Fruit fly (Drosophila melanogaster) whole organism, embryonic: ENCODE results near the gene Wsck.

Source experiments
- B-H1 ChIP-seq: fragments of 200-800 bp; sonication (Bioruptor generic); IDR thresholded peaks from 3 replicates; pipeline ENCODE4 v1.3.6; 2022; ENCODE audit warnings: missing biosample characterization, missing genetic modification characterization
- CG10543 ChIP-seq: fragments of 200-800 bp; sonication (Bioruptor generic); optimal IDR thresholded peaks from 3 replicates; lab custom pipeline; 2017; ENCODE audit warnings: missing biosample characterization, mild to moderate bottlenecking, missing genetic modification characterization, moderate library complexity
- CG15011 ChIP-seq: fragments of 200-800 bp; sonication (Bioruptor generic); optimal IDR thresholded peaks from 3 replicates; lab custom pipeline; 2018; ENCODE audit warnings: missing biosample characterization, mild to moderate bottlenecking, missing genetic modification characterization
- CG1603 ChIP-seq: fragments of 200-800 bp; sonication (Bioruptor generic); optimal IDR thresholded peaks from 2 replicates; lab custom pipeline; 2019; ENCODE audit warnings: missing biosample characterization, mild to moderate bottlenecking, missing genetic modification characterization, moderate library complexity
- CG16813 ChIP-seq: fragments of 200-800 bp; sonication (Bioruptor generic); IDR thresholded peaks from 3 replicates; pipeline ENCODE4 v1.3.6; 2022; ENCODE audit warnings: missing biosample characterization, missing genetic modification characterization; ENCODE audit not compliant: partially characterized antibody
- CG17385 ChIP-seq: fragments of 200-800 bp; sonication (Bioruptor generic); optimal IDR thresholded peaks from 3 replicates; lab custom pipeline; 2018; ENCODE audit warnings: missing biosample characterization, mild to moderate bottlenecking, missing genetic modification characterization
- CG17802 ChIP-seq: fragments of 200-800 bp; sonication (Bioruptor generic); optimal IDR thresholded peaks from 2 replicates; lab custom pipeline; 2018; ENCODE audit warnings: missing biosample characterization, mild to moderate bottlenecking, missing genetic modification characterization, moderate library complexity
- CG1792 ChIP-seq: fragments of 200-800 bp; sonication (Bioruptor generic); optimal IDR thresholded peaks from 2 replicates; lab custom pipeline; 2016; ENCODE audit warnings: missing biosample characterization, missing genetic modification characterization
- CG18764 ChIP-seq: fragments of 200-800 bp; sonication (Bioruptor generic); optimal IDR thresholded peaks from 3 replicates; lab custom pipeline; 2016; ENCODE audit warnings: missing biosample characterization, missing genetic modification characterization
- CG2875 ChIP-seq: fragments of 200-800 bp; sonication (Bioruptor generic); optimal IDR thresholded peaks from 2 replicates; lab custom pipeline; 2017; ENCODE audit warnings: missing biosample characterization, mild to moderate bottlenecking, missing genetic modification characterization, missing genetic modification reagents
- CG33213 ChIP-seq: fragments of 200-800 bp; sonication (Bioruptor generic); optimal IDR thresholded peaks from 3 replicates; lab custom pipeline; 2016; ENCODE audit warnings: missing biosample characterization, missing genetic modification characterization
- CG34376 ChIP-seq: fragments of 200-800 bp; sonication (Bioruptor generic); optimal IDR thresholded peaks from 2 replicates; lab custom pipeline; 2018; ENCODE audit warnings: missing biosample characterization, mild to moderate bottlenecking, missing genetic modification characterization
- CG34422 ChIP-seq: fragments of 200-800 bp; sonication (Bioruptor generic); IDR thresholded peaks from 3 replicates; pipeline ENCODE4 v1.3.6; 2022; ENCODE audit warnings: missing biosample characterization, missing genetic modification characterization
- CG6175 ChIP-seq: fragments of 200-800 bp; sonication (Bioruptor generic); IDR thresholded peaks from 3 replicates; pipeline ENCODE4 v1.3.6; 2022; ENCODE audit warnings: missing biosample characterization, missing genetic modification characterization
- CG7271 ChIP-seq: fragments of 200-800 bp; sonication (Bioruptor generic); optimal IDR thresholded peaks from 2 replicates; lab custom pipeline; 2018; ENCODE audit warnings: missing biosample characterization, mild to moderate bottlenecking, missing genetic modification characterization, moderate library complexity
- D ChIP-seq, 2 experiments: fragments of 200-800 bp in 1 of 2; fragments of >200 bp in 1 of 2; sonication (Bioruptor generic) in 1 of 2; optimal IDR thresholded peaks; 2 replicates in 1 of 2; 3 replicates in 1 of 2; lab custom pipeline; 2017; ENCODE audit warnings: mild to moderate bottlenecking in 1 of 2, missing biosample characterization in 1 of 2, missing genetic modification characterization in 1 of 2, missing genetic modification reagents in 1 of 2
- Doc3 ChIP-seq: fragments of 200-800 bp; sonication (Bioruptor generic); IDR thresholded peaks from 3 replicates; pipeline ENCODE4 v1.3.6; 2022; ENCODE audit warnings: missing biosample characterization, missing genetic modification characterization; ENCODE audit not compliant: partially characterized antibody
- Gsc ChIP-seq: fragments of 200-800 bp; sonication (Bioruptor generic); IDR thresholded peaks from 2 replicates; pipeline ENCODE4 v1.3.6; 2022; ENCODE audit warnings: missing biosample characterization, missing genetic modification characterization
- Hey ChIP-seq: fragments of 200-800 bp; sonication (Bioruptor generic); optimal IDR thresholded peaks from 3 replicates; lab custom pipeline; 2018; ENCODE audit warnings: missing biosample characterization, mild to moderate bottlenecking, missing genetic modification characterization
- Hr78 ChIP-seq, 2 experiments: fragments of 200-800 bp in 1 of 2; fragments of >200 bp in 1 of 2; sonication (Bioruptor generic) in 1 of 2; optimal IDR thresholded peaks; 2 replicates each; lab custom pipeline; 2017 to 2019; ENCODE audit warnings: missing biosample characterization in 2 of 2, missing genetic modification characterization in 2 of 2, mild to moderate bottlenecking in 1 of 2, moderate library complexity in 1 of 2
- Jarid2 ChIP-seq: fragments of 200-800 bp; sonication (Bioruptor generic); optimal IDR thresholded peaks from 3 replicates; lab custom pipeline; 2017; ENCODE audit warnings: mild to moderate bottlenecking, missing biosample characterization, missing genetic modification reagents, missing genetic modification characterization
- Med ChIP-seq: fragments of 200-800 bp; sonication (Bioruptor generic); peaks from one replicate; lab custom pipeline; 2016; ENCODE audit warnings: missing biosample characterization, missing genetic modification characterization, mild to moderate bottlenecking, inconsistent platforms, moderate library complexity
- btn ChIP-seq: fragments of 200-800 bp; sonication (Bioruptor generic); optimal IDR thresholded peaks from 2 replicates; lab custom pipeline; 2016; ENCODE audit warnings: missing biosample characterization, missing genetic modification characterization
- chinmo ChIP-seq: fragments of 200-800 bp; sonication (Bioruptor generic); IDR thresholded peaks from 4 replicates; pipeline ENCODE4 v1.3.6; 2022; ENCODE audit warnings: missing biosample characterization, missing genetic modification characterization; ENCODE audit not compliant: partially characterized antibody
- chn ChIP-seq: fragments of 200-800 bp; sonication (Bioruptor generic); optimal IDR thresholded peaks from 2 replicates; lab custom pipeline; 2016; ENCODE audit warnings: missing biosample characterization, missing genetic modification characterization
- ci ChIP-seq: fragments of 200-800 bp; sonication (Bioruptor generic); IDR thresholded peaks from 3 replicates; pipeline ENCODE4 v1.3.6; 2022; ENCODE audit warnings: missing biosample characterization, missing genetic modification characterization
- dysf ChIP-seq: fragments of 200-800 bp; sonication (Bioruptor generic); IDR thresholded peaks from 3 replicates; pipeline ENCODE4 v1.3.6; 2022; ENCODE audit warnings: missing biosample characterization, missing genetic modification characterization
- ems ChIP-seq: fragments of 200-800 bp; sonication (Bioruptor generic); optimal IDR thresholded peaks from 3 replicates; lab custom pipeline; 2016; ENCODE audit warnings: missing biosample characterization, missing genetic modification characterization
- eve ChIP-seq, 2 experiments: fragments of >200 bp; optimal IDR thresholded peaks; 2 replicates each; lab custom pipeline; 2017; ENCODE audit warnings: missing biosample characterization in 2 of 2, missing genetic modification characterization in 2 of 2
- ewg ChIP-seq: fragments of 200-800 bp; sonication (Bioruptor generic); optimal IDR thresholded peaks from 3 replicates; lab custom pipeline; 2017; ENCODE audit warnings: mild to moderate bottlenecking, missing biosample characterization, missing genetic modification reagents, missing genetic modification characterization
- exex ChIP-seq: fragments of 200-800 bp; sonication (Bioruptor generic); optimal IDR thresholded peaks from 4 replicates; lab custom pipeline; 2018; ENCODE audit warnings: missing biosample characterization, mild to moderate bottlenecking, missing genetic modification characterization, moderate library complexity
- fu2 ChIP-seq: fragments of 200-800 bp; sonication (Bioruptor generic); optimal IDR thresholded peaks from 2 replicates; lab custom pipeline; 2016; ENCODE audit warnings: missing biosample characterization, missing genetic modification characterization
- grn ChIP-seq: fragments of 200-800 bp; sonication (Bioruptor generic); optimal IDR thresholded peaks from 3 replicates; lab custom pipeline; 2017; ENCODE audit warnings: missing biosample characterization, missing genetic modification characterization
- gro ChIP-seq: fragments of 200-800 bp; sonication (Bioruptor generic); optimal IDR thresholded peaks from 2 replicates; lab custom pipeline; 2016; ENCODE audit warnings: missing biosample characterization, missing genetic modification characterization
- ind ChIP-seq: fragments of 200-800 bp; sonication (Bioruptor generic); optimal IDR thresholded peaks from 3 replicates; lab custom pipeline; 2016; ENCODE audit warnings: missing biosample characterization, missing genetic modification characterization
- kay ChIP-seq: fragments of 200-800 bp; sonication (Bioruptor generic); optimal IDR thresholded peaks from 2 replicates; lab custom pipeline; 2016; ENCODE audit warnings: missing biosample characterization, missing genetic modification characterization
- lab ChIP-seq: fragments of 200-800 bp; sonication (Bioruptor generic); optimal IDR thresholded peaks from 3 replicates; lab custom pipeline; 2017; ENCODE audit warnings: missing biosample characterization, missing genetic modification characterization, mild to moderate bottlenecking, moderate library complexity, missing genetic modification reagents
- mirr ChIP-seq: fragments of 200-800 bp; sonication (Bioruptor generic); optimal IDR thresholded peaks from 3 replicates; lab custom pipeline; 2018; ENCODE audit warnings: missing biosample characterization, mild to moderate bottlenecking, missing genetic modification characterization
- nerfin-2 ChIP-seq: fragments of 200-800 bp; sonication (Bioruptor generic); IDR thresholded peaks from 2 replicates; pipeline ENCODE4 v1.3.6; 2022; ENCODE audit warnings: missing biosample characterization, missing genetic modification characterization; ENCODE audit not compliant: partially characterized antibody
- ro ChIP-seq: fragments of 200-800 bp; sonication (Bioruptor generic); IDR thresholded peaks from 2 replicates; pipeline ENCODE4 v1.3.6; 2022; ENCODE audit warnings: missing biosample characterization, missing genetic modification characterization
- schlank ChIP-seq: fragments of 200-800 bp; sonication (Bioruptor generic); optimal IDR thresholded peaks from 2 replicates; lab custom pipeline; 2018; ENCODE audit warnings: missing biosample characterization, mild to moderate bottlenecking, missing genetic modification characterization
- scrt ChIP-seq: fragments of 200-800 bp; sonication (Bioruptor generic); optimal IDR thresholded peaks from 2 replicates; lab custom pipeline; 2018; ENCODE audit warnings: missing biosample characterization, mild to moderate bottlenecking, missing genetic modification characterization, moderate library complexity
- sug ChIP-seq: fragments of 200-800 bp; optimal IDR thresholded peaks from 2 replicates; lab custom pipeline; 2019; ENCODE audit warnings: missing biosample characterization, mild to moderate bottlenecking, missing genetic modification characterization, moderate library complexity

The Wsck gene

dm6 chr3R:24598549-24599204 is 31.2 kb downstream of the Wsck start (continued):
- no peak for TF ChIP-seq Jarid2 (GFP tag; lab: Kevin White, UChicago)
- TF ChIP-seq ewg (GFP tag; lab: Kevin White, UChicago), result peak; percentile 26
- no peak for TF ChIP-seq fu2 (GFP tag; lab: Kevin White, UChicago)
- TF ChIP-seq CG16813 (GFP tag; lab: Robert Waterston, UW), result no peak
- no peak for TF ChIP-seq Gsc

dm6 chr3R:24596881-24597280 is 33.0 kb downstream of the Wsck start:
- TF ChIP-seq grn, result peak; percentile 58
- peak; percentile 59 for TF ChIP-seq CG34376
- peak in 1 of 2 experiments; percentile 65 for TF ChIP-seq Hr78 (GFP tag; optimal IDR thresholded peaks at IDR 0.05; lab: Kevin White, UChicago)
- 0 out of 3 replicates have a peak, but pooled peaks have one; percentile 10 for TF ChIP-seq ci
- peak; percentile 45 for TF ChIP-seq mirr (GFP tag; lab: Kevin White, UChicago)
- no peak for TF ChIP-seq CG18764 (GFP tag; lab: Kevin White, UChicago)
- peak; percentile 38 for TF ChIP-seq Med (GFP tag; lab: Kevin White, UChicago)
- 0 out of 4 replicates have a peak, but pooled peaks have one; percentile 48 for TF ChIP-seq chinmo
- no peak for TF ChIP-seq nerfin-2
- peak; percentile 92 for TF ChIP-seq exex (tag; lab: Kevin White, UChicago)
- TF ChIP-seq lab (GFP tag; lab: Kevin White, UChicago), result peak; percentile 6
- TF ChIP-seq Doc3, result no peak
- TF ChIP-seq D (optimal IDR thresholded peaks at IDR 0.05; lab: Kevin White, UChicago), result no peak
- peak; percentile 23 for TF ChIP-seq D (GFP tag; optimal IDR thresholded peaks at IDR 0.05; lab: Kevin White, UChicago)
- TF ChIP-seq eve (GFP tag; optimal IDR thresholded peaks at IDR 0.05; lab: Kevin White, UChicago), result peak in 1 of 2 experiments; percentile 71
- TF ChIP-seq ems, result no peak
- TF ChIP-seq sug (tag; lab: Kevin White, UChicago), result peak; percentile 70

- TF ChIP-seq Med (GFP tag; lab: Kevin White, UChicago), result peak; percentile 11
- no peak for TF ChIP-seq CG15011 (GFP tag; lab: Kevin White, UChicago)
- TF ChIP-seq CG17802 (tag; lab: Kevin White, UChicago), result no peak
- TF ChIP-seq eve (GFP tag; optimal IDR thresholded peaks at IDR 0.05; lab: Kevin White, UChicago), result peak in 1 of 2 experiments; percentile 11
- 0 out of 4 replicates have a peak, but pooled peaks have one; percentile 54 for TF ChIP-seq chinmo
- no peak for TF ChIP-seq CG6175
- no peak for TF ChIP-seq CG1603 (tag; lab: Kevin White, UChicago)
- TF ChIP-seq exex (tag; lab: Kevin White, UChicago), result peak; percentile 43
- peak; percentile 0 for TF ChIP-seq sug (tag; lab: Kevin White, UChicago)
- TF ChIP-seq ro, result no peak
- TF ChIP-seq btn (GFP tag; lab: Kevin White, UChicago), result no peak
- no peak for TF ChIP-seq gro (GFP tag; lab: Kevin White, UChicago)
- no peak for TF ChIP-seq CG10543
- no peak for TF ChIP-seq Hey
- TF ChIP-seq CG7271 (tag; lab: Kevin White, UChicago), result no peak
- no peak for TF ChIP-seq scrt (GFP tag; lab: Kevin White, UChicago)
- TF ChIP-seq CG17385 (GFP tag; lab: Kevin White, UChicago), result peak; percentile 7
- no peak for TF ChIP-seq CG33213 (GFP tag; lab: Kevin White, UChicago)
- no peak for TF ChIP-seq CG2875 (GFP tag; lab: Kevin White, UChicago)
- TF ChIP-seq ci, result no peak
- TF ChIP-seq kay (GFP tag; lab: Kevin White, UChicago), result no peak
- no peak for TF ChIP-seq chn (GFP tag; lab: Kevin White, UChicago)
- no peak for TF ChIP-seq ind
- TF ChIP-seq CG1792 (GFP tag; lab: Kevin White, UChicago), result no peak
- TF ChIP-seq Hr78 (GFP tag; optimal IDR thresholded peaks at IDR 0.05; lab: Kevin White, UChicago), result peak in 1 of 2 experiments; percentile 59
- no peak for TF ChIP-seq schlank (tag; lab: Kevin White, UChicago)
- TF ChIP-seq dysf, result no peak
- TF ChIP-seq CG34422, result no peak
- no peak for TF ChIP-seq B-H1 (GFP tag; lab: Robert Waterston, UW)
Observed at dm6 chr3R:24595330-24596114, 34.4 kb downstream of the Wsck start.
